Worm (Caenorhabditis elegans): ENCODE data around the gene zyg-12.

The zyg-12 gene

DNA sequence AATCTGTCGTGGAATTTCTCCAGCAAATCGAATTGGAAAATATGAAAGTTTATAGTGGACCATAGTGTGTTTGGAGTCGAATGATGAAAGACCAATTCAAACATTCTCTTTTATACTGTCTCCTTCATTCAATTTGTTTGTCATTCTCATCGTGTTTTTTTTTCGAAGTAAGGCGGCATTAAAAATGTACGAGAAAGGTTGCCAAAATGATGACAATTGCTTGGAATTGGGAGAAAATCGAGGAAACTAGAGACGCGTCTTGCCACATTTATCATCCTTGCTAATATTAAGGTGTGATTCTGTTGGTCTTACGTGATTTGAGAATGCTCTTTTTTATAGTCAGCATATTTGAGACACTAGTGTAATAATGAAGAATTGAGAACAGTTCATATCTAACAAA, 14.7 kb upstream of the zyg-12 start, which contains the start of gene gst-30:
Gene gst-30, minus strand, starts transcription at position 101 of the 400 bp plus-strand sequence.
- TF ChIP-seq unc-62 (GFP tag; optimal IDR thresholded peaks at IDR 0.05): no peak

DNA sequence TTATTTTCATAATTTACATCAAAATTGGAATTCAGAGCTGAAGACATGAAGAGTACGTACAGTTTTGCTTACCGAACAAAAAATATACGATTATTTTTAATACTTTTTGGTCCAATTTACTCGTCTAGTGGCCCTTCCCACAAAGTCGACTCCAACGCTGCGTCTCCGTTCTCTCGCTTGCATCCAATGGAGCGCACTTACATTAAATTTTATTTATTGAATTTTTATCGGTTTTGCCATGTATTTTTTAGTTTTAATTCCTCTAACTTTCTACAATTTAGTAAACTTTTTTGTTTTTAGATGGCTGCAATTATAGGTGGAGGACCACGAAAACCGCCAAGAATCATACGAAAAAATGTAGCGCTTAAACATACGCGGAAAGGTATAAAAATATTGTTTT, 14.2 kb upstream of the zyg-12 start, which contains the start of gene ZK546.5:
Gene ZK546.5, plus strand, starts transcription at position 301 of the 400 bp plus-strand sequence.
- no peak for TF ChIP-seq unc-62 (GFP tag; optimal IDR thresholded peaks at IDR 0.05)

DNA sequence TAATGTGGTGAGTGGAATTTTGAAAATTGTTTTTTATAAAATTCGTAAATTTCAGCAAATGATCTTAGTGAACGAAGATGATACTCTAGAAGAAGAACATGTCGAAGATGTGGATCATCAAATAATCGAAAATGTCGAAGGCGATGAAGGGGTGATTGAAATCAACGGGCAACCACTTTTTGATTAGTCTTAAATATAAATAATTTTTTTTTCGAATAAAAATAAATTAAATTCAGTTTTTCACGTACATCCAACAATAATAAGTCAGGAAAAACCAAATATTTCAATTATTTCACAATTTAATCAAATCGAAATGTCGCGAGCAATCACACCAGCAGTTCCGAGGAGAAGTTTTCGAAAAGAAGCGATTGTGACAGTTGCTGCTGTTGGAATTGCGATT, 12.0 kb upstream of the zyg-12 start, which contains the start of gene ZK546.4:
Gene ZK546.4, plus strand, starts transcription at position 301 of the 400 bp plus-strand sequence.
- no peak for TF ChIP-seq unc-62 (GFP tag; optimal IDR thresholded peaks at IDR 0.05)

DNA sequence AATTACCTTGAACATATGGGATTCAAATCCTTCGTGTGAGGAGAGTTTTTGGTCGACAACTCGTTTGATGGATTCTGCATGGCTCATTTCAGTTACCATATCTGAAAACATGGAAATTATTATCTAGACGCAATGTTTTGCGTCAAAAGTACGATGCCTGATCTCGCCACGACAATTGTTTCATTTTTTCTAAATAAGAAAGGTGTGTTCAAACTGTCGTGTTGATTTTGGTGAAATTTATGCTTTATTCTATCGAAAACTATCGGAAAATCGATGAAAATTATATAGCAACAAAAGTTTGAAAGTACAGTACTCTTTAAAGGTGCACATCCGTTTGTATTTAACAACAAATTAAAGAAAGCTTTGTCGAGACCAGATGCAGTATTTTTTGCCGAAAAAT, 8.7 kb upstream of the zyg-12 start, which contains the start of gene cblc-1:
Gene cblc-1, minus strand, starts transcription at position 101 of the 400 bp plus-strand sequence.
- TF ChIP-seq unc-62 (GFP tag; optimal IDR thresholded peaks at IDR 0.05): no peak

DNA sequence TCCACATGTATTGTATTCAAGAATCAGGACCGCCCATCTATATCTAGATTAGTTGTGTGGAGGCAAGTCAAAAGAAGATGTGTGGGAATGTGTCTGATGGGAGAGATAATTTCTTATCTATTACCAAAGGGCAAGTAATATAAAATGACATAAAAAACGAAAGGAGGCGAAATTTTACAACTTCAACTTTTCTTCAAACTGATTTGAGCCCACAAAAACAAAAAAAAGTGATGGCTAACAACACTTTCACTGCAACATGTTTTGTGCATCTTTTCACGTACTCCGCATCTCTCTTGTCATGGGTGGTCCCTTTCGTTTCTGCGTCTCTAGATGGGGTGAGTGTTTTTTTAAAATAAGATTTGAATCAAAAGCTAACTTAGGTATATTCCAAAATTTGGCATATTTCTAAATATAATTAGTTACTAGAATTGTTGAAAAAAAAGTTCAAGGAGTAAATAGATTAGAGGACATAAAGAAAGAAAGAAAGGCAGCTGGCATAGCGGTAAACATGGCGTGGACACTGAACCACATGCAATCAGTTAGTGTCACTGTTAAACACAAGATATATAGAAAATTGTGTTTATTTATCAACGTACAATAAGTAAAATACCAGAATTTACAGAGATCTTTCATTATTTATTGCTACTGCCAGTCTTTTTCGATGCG, 8.0 kb upstream of the zyg-12 start, which contains the start of gene ZK546.19:
Gene ZK546.19, plus strand, starts transcription at position 186 of the 666 bp plus-strand sequence.
- no peak for TF ChIP-seq unc-62 (GFP tag; optimal IDR thresholded peaks at IDR 0.05)

DNA sequence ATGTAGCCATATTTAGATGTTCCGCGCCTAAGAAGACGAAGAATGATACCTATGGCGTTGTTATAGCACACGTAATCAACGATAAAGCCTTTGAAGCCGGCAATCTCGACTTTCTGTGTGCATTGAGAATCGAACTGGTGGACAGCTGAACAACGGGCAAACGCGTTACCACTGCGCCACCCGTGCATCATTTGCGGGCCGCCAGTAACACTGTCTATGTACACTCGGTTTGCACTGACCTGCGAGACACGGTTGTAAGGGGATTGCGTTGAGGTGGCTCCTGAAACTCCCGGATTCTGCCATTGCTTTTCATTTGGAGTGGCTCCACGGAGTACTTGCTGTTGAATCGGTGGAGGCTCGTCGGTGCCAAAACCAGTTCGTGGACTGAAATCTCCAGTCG, 7.3 kb upstream of the zyg-12 start:
- TF ChIP-seq unc-62 (GFP tag; optimal IDR thresholded peaks at IDR 0.05): no peak

DNA sequence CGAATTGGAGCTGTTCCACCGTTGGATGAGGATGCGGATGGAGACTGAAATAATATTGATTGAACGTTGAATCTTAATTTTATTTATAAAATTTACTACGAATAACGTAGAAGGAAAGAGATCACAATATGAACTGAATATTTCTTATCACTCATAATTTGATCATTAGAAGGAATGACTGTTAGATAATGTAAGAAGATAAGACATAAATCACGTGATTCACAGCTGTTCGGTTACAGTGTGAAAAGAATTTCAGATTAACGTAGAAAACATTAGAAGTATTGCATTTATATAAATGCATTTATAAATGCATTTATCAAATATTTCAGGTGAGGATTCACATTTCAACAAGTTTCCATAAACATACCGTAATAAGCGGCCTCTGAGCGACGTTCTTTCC, 6.9 kb upstream of the zyg-12 start:
- no peak for TF ChIP-seq unc-62 (GFP tag; optimal IDR thresholded peaks at IDR 0.05)

DNA sequence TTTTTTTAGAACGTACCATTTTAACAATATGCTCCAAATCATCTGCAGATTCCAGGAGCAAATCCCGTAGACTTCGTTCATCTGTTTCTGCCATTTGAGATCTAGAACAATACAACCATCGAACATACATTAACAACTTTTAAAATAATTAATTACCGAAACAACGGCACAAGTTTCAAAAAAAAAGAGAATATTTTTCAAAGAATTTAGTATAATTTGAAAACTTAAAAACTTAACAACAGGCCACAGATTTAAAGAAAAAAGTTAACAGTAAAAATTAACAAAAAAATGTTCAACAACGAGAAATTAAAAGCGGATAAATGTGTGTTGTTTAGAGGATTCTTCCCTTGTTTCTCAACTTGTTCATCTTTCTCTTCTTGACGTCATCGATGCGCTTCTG, 5.9 kb upstream of the zyg-12 start, which contains the start of gene mdt-4:
Gene mdt-4, minus strand, starts transcription at position 101 of the 400 bp plus-strand sequence.
- TF ChIP-seq unc-62 (GFP tag; optimal IDR thresholded peaks at IDR 0.05): no peak

DNA sequence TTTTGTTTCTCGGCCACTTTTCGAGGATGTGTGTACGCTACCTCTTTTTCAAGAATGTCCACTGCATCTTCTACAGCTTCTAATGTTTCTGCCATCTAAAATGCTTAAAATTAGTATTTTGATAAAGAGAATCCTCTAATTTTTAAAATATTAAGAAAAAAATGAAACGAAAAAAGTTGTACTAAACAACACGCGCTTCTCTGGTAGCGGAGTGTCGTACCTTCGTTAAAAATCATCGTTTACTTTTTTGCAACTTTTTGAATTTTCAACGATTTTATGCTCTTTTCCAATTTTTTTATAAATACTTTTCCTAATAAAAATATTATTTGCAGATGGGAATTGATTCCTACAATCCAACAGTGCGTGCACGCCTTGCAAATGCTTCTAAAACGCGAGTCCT, 4.0 kb upstream of the zyg-12 start, which contains the start of the genes gldi-11 and ZK546.2:
Gene gldi-11, minus strand, starts transcription at position 95 of the 400 bp plus-strand sequence.
Gene ZK546.2, plus strand, starts transcription at position 333 of the 400 bp plus-strand sequence.
- no peak for TF ChIP-seq unc-62 (GFP tag; optimal IDR thresholded peaks at IDR 0.05)

DNA sequence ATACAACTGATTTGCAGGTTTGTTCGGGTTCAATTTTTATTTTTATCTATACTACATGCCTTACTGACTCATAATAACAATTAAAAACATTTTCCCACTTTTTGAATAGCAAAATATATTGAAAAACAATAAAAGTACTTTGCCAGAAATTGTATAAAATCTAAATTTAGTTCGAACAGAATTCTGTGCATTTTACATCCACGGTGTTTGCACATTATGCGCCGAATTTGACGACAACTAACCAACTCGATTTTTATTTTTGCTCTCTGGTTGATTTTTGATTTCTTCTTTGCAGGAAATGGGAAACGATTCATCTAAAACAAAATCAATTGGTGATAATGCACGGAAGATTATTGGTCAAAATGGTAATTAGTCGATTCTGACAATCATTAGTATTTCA, 2.9 kb upstream of the zyg-12 start:
- TF ChIP-seq unc-62 (GFP tag; optimal IDR thresholded peaks at IDR 0.05): no peak

DNA sequence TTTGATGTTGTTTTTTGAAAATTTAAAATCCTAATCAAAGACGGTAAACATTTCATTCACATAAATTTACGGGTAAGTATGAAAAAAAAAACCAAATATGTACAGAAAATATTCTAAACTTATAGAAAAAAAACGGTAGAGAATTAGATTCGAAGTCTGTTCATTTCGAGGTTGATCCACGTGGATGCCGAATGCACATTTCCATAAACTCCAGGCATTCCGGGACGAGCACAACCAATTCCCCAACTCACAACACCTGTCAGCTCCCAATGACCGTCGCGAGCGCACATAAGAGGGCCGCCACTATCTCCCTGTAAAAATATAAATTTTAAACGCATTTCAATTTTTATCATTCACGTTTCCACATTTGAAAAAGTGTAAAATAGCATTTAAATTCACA, 1.6 kb upstream of the zyg-12 start:
- no peak for TF ChIP-seq unc-62 (GFP tag; optimal IDR thresholded peaks at IDR 0.05)

DNA sequence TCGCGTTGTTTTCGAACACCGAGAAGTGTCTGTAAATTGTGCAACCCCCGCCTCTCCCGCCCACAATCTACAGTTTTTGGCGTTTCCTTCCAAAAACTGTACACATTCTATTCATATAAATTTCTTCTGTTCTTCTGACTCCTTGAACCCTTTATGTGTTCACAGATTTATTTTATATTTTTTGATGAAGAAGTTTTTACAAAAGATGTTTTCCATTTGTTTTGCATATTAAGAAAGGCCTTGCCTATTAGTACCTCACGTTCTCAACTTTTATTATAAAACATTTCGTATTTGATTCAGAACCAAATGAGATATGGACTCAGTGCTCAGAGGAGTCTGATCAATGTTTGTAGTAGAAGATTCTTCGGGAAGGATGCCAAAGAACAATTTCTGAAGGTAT, 3.6 kb downstream of the zyg-12 start, which contains the start of gene ndx-3:
Gene ndx-3, plus strand, starts transcription at position 301 of the 400 bp plus-strand sequence.
- no peak for TF ChIP-seq unc-62 (GFP tag; optimal IDR thresholded peaks at IDR 0.05)

DNA sequence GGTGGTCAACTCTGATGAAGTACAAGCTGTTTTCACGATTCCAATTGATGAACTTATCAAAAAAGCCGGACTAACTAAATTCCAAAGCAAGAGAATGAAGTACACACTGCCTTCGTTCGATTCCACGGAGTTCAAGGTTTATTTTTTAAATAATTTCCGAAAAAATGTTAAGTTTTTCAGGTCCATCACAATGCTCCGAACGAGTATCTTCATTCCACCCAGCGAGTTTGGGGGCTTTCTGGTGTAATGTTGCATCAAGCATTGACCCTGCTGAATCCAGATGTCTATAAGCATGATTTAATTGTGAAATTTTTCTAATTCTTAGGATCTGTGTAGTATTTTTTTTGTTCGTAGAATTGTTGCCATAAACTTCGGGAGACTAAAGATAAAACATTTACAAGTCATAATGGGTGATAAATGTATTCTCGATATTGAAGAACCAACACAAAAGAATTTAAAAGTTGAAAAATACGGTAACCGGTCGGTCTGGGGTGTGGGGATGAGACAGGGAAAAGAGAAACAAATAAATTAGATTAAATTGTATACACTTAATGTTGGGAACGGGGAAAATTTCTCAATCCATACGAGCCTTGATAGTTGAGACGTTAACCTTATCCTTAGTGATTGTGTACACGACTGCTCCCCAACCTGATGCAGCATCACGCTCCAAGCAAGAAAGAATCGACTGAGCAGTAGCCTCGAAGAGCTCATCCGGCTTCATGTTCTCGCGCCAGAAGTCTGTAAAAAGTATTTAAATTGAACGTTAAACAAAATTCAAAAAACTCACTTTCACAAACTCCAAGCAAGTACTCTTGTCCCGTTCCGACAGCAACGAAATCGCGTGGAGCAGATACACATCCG, 4.6 kb downstream of the zyg-12 start:
- no peak for TF ChIP-seq unc-62 (GFP tag; optimal IDR thresholded peaks at IDR 0.05)

DNA sequence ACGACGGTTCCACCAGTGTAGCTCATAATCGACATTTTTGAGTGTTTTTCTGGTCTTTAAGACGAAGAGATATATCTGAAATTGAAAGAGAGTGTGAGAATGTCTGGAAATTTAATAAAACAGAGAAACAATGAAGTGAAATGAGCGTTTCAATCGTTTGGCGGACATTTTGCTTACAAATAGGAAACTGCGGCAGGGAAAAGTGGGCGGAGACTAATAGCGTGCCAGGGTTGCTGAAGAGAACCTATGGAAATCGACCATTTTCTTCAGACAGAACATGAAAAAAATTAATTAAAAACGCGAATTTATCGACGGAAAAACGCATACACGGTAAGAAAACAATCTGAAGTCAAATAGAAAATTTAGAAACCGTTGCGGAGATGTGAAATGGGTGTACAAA, 5.7 kb downstream of the zyg-12 start, which contains the start of gene pbs-3:
Gene pbs-3, minus strand, starts transcription at position 75 of the 400 bp plus-strand sequence.
- TF ChIP-seq unc-62 (GFP tag; optimal IDR thresholded peaks at IDR 0.05): no peak

DNA sequence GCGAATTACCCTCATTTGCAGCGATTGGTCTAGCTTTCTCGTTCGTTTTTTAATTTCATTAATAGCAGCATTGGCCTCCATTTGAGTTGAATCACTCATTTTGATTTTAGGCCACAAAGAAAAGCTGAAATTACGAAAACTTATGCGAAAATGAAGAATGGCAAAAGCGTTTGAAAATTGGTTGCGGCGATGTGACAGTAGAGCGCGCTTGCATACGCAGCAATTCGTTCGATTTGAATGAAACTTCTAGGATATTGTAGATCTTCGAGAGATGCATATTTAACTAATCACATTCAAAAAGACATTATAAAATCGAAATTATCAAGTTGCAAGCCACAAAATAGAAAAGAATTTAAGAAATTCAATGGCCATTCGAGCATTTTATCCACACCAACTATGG, 10.0 kb downstream of the zyg-12 start, which contains the start of gene ulp-2:
Gene ulp-2, minus strand, starts transcription at position 158 of the 400 bp plus-strand sequence.
- TF ChIP-seq unc-62 (GFP tag; optimal IDR thresholded peaks at IDR 0.05): no peak

DNA sequence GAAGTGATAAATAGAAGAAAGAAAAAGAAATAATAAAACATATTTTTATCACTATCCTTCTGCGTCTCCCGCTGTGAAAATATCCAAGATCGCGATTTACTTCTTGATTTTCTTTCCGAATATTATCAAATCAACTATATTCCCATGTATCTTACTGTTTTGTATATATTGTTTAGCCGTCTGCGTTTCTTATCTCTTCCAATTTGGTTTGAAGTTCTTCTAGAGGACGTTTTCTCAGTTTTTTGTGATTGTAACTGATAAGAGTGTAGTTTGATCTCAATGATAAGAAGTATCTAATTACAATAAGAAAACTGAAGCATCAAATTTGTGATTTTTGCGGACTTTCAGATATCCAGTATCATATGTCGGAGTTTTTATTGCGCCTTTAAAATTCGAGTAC, 11.0 kb downstream of the zyg-12 start:
- TF ChIP-seq unc-62 (GFP tag; optimal IDR thresholded peaks at IDR 0.05): no peak

Data from whole organism, dauer.